Worm (Caenorhabditis elegans) whole organism, L1 larva: ENCODE results near the gene egl-5.

ENCODE experiments used
- C04F5.9 ChIP-seq: sonication (generic microtip); optimal IDR thresholded peaks from 2 replicates; lab custom pipeline; 2016; ENCODE audit warnings: missing genetic modification characterization, missing compliant biosample characterization
- aly-2 ChIP-seq: fragments of 150-350 bp; optimal IDR thresholded peaks from 2 replicates; lab custom pipeline; 2014; ENCODE audit warnings: missing biosample characterization, missing genetic modification characterization
- blmp-1 ChIP-seq: fragments of 150-350 bp; optimal IDR thresholded peaks from 2 replicates; lab custom pipeline; 2014; ENCODE audit warnings: missing biosample characterization, missing genetic modification characterization
- ceh-82 ChIP-seq, 3 experiments: fragments of 150-350 bp in 1 of 3; sonication (generic microtip) in 2 of 3; optimal IDR thresholded peaks; 2 replicates each; lab custom pipeline; 2014 to 2017; ENCODE audit warnings: missing biosample characterization in 3 of 3, missing genetic modification characterization in 3 of 3
- efl-1 ChIP-seq, 4 experiments: fragments of 150-350 bp; optimal IDR thresholded peaks in 3 of 4; peaks in 1 of 4; 1 replicate in 1 of 4; 2 replicates in 3 of 4; lab custom pipeline; 2014; ENCODE audit warnings: missing biosample characterization in 2 of 4, missing genetic modification characterization in 2 of 4, missing genetic modification reagents in 2 of 4
- fkh-8 ChIP-seq: sonication (generic microtip); optimal IDR thresholded peaks from 2 replicates; lab custom pipeline; 2016; ENCODE audit warnings: mild to moderate bottlenecking, missing genetic modification characterization, missing compliant biosample characterization
- hlh-17 ChIP-seq: fragments of 200-800 bp; sonication (Bioruptor generic); optimal IDR thresholded peaks from 2 replicates; lab custom pipeline; 2018; ENCODE audit warnings: missing genetic modification characterization, mild to moderate bottlenecking, missing compliant biosample characterization, moderate library complexity, borderline replicate concordance
- jun-1 ChIP-seq: fragments of 150-350 bp; optimal IDR thresholded peaks from 2 replicates; lab custom pipeline; 2014; ENCODE audit warnings: missing biosample characterization, missing genetic modification reagents, missing genetic modification characterization
- lir-3 ChIP-seq: sonication (generic microtip); optimal IDR thresholded peaks from 2 replicates; lab custom pipeline; 2016; ENCODE audit warnings: mild to moderate bottlenecking, missing genetic modification characterization, moderate library complexity, missing compliant biosample characterization; ENCODE audit not compliant: poor library complexity
- mef-2 ChIP-seq: fragments of 150-350 bp; optimal IDR thresholded peaks from 2 replicates; lab custom pipeline; 2014; ENCODE audit warnings: missing biosample characterization, missing genetic modification characterization
- nhr-11 ChIP-seq: fragments of 150-350 bp; optimal IDR thresholded peaks from 2 replicates; lab custom pipeline; 2014; ENCODE audit warnings: missing biosample characterization, missing genetic modification characterization
- nhr-76 ChIP-seq: sonication (generic microtip); optimal IDR thresholded peaks from 2 replicates; lab custom pipeline; 2017; ENCODE audit warnings: missing biosample characterization, missing genetic modification characterization
- nhr-77 ChIP-seq: fragments of 150-350 bp; optimal IDR thresholded peaks from 2 replicates; lab custom pipeline; 2014; ENCODE audit warnings: missing biosample characterization, missing genetic modification characterization
- nhr-85 ChIP-seq: sonication (generic microtip); peaks from one replicate; lab custom pipeline; 2016; ENCODE audit warnings: missing genetic modification characterization, inconsistent platforms, missing compliant biosample characterization
- pag-3 ChIP-seq: sonication (generic microtip); optimal IDR thresholded peaks from 2 replicates; lab custom pipeline; 2017; ENCODE audit warnings: missing genetic modification characterization, mild to moderate bottlenecking, missing compliant biosample characterization, antibody characterized with exemption, borderline replicate concordance; ENCODE audit not compliant: insufficient read depth
- rnt-1 ChIP-seq: sonication (generic microtip); optimal IDR thresholded peaks from 2 replicates; lab custom pipeline; 2016; ENCODE audit warnings: mild to moderate bottlenecking, missing genetic modification characterization, moderate library complexity, missing compliant biosample characterization
- sptf-1 ChIP-seq: fragments of 150-350 bp; optimal IDR thresholded peaks from 2 replicates; lab custom pipeline; 2014; ENCODE audit warnings: missing biosample characterization, missing genetic modification characterization
- tlp-1 ChIP-seq: fragments of 150-350 bp; optimal IDR thresholded peaks from 2 replicates; lab custom pipeline; 2014; ENCODE audit warnings: missing biosample characterization, missing genetic modification characterization
- unc-62 ChIP-seq: fragments of 150-350 bp; optimal IDR thresholded peaks from 2 replicates; lab custom pipeline; 2014; ENCODE audit warnings: missing biosample characterization, missing genetic modification reagents, missing genetic modification characterization
- unc-98 ChIP-seq: fragments of 200-800 bp; sonication (Bioruptor generic); IDR thresholded peaks from 2 replicates; pipeline ENCODE4 v1.3.6; 2022; ENCODE audit warnings: missing genetic modification characterization, missing compliant biosample characterization
- ztf-11 ChIP-seq, 2 experiments: sonication (generic microtip); optimal IDR thresholded peaks; 2 replicates each; lab custom pipeline; 2016 to 2017; ENCODE audit warnings: missing genetic modification characterization in 2 of 2, missing biosample characterization in 1 of 2, missing compliant biosample characterization in 1 of 2
- ztf-4 ChIP-seq: fragments of 150-350 bp; optimal IDR thresholded peaks from 2 replicates; lab custom pipeline; 2014; ENCODE audit warnings: missing biosample characterization, missing genetic modification characterization

egl-5 gene

DNA sequence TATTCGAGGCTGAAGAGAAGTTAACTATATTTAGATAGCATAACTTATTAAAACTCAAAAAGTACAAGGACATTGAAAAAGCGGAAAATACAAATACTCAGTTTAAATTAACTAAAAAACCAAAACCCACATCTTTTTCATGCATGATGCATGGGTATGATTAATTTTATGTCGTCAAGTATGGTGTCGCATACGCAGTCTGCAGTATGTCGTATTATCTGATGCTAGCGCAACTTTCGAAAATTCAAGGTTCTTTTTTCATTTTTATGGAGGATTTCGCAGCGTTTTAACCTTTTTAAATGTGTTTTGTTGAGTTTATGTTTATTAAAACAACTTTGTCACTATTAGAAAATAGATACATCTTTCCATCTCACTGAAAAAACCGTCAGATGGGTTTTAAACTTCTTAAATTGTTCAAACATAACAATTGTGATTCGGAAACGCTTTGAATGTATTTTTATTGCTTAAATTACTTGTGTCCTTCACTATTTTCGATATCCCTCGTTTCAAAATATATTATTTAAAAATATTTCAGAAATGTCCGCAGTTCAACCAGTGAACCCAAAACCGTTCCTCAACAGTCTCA, 47.5 kb downstream of the egl-5 start, which contains the start of gene snr-5 (continued):
- no peak for TF ChIP-seq pag-3
- TF ChIP-seq unc-98 (GFP tag; lab: Robert Waterston, UW): no peak
- TF ChIP-seq hlh-17 (GFP tag; lab: Kevin White, UChicago): no peak

DNA sequence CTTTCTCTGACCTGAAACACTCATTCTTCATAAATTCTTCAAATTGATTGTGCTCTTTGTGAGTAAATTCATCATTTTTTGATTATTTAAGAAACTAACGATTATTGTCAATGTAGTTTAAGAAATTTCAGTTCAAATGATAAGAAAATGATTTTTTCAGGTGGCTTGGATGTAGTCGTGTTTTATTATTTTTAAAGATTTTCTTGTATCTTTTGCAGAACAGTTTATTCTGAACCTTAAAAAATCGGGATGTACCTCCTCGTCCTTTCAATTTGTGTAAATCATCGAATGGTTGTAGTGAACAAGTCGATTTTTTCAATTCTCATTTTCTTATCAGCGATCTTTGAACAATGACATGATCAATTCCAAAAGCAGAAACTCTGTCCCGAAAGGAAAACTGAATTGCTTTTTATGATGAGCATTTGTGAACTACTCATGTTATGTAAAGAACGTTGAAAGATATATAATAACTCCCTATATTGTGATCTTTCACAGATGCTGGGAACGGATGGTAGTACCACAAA, 51.1 kb downstream of the egl-5 start, which contains the start of gene slc-17.3:
Gene slc-17.3 (minus strand): TSS at position 51 of the 524 bp plus-strand sequence.
- TF ChIP-seq efl-1 (optimal IDR thresholded peaks at IDR 0.05; lab: Kevin White, UChicago) (no peak), efl-1 (GFP tag; optimal IDR thresholded peaks at IDR 0.05 in 1 of 2; lab: Kevin White, UChicago) (no peak), nhr-76 (tag; lab: Kevin White, UChicago) (no peak), nhr-11 (no peak)

DNA sequence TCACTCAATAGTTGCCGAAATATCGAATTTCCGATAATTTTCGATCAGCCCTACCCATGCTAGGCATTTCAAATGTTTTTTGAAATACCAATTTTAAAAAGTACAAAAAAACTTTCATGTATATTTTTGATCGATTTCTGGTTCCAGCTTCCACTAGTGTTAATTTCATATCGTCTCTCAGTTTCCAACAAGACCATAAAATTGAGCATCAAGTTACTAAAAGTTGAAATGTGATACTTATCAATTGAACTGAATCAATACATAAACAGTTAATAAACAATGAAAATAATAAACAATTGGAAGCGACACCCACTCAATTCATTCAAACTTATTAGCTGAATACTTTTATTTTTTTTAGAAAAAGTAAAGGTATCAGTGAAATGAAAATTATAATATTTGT, 52.0 kb downstream of the egl-5 start, which contains the start of gene cup-4:
Gene cup-4 (plus strand): TSS at position 301 of the 400 bp plus-strand sequence.
- TF ChIP-seq lir-3 (tag; lab: Kevin White, UChicago) (no peak), aly-2 (no peak), mef-2 (no peak), unc-62 (no peak), blmp-1 (no peak), ceh-82 (tag; optimal IDR thresholded peaks at IDR 0.05; lab: Kevin White, UChicago) (no peak), ztf-4 (tag; lab: Kevin White, UChicago) (no peak), fkh-8 (tag; lab: Kevin White, UChicago) (no peak), nhr-77 (tag; lab: Kevin White, UChicago) (no peak), sptf-1 (no peak), pag-3 (no peak), tlp-1 (tag; lab: Kevin White, UChicago) (no peak), jun-1 (tag; lab: Kevin White, UChicago) (no peak), ztf-11 (tag; optimal IDR thresholded peaks at IDR 0.05; lab: Kevin White, UChicago) (no peak), rnt-1 (tag; lab: Kevin White, UChicago) (no peak), nhr-85 (tag; lab: Kevin White, UChicago) (no peak), C04F5.9 (tag; lab: Kevin White, UChicago) (no peak)
